Worm (Caenorhabditis elegans): Measurements from ENCODE around the gene Y116A8C.43.
A peak's percentile ranks its signal among the peaks of the same experiment; 100 is the strongest.

The Y116A8C.43 gene

DNA sequence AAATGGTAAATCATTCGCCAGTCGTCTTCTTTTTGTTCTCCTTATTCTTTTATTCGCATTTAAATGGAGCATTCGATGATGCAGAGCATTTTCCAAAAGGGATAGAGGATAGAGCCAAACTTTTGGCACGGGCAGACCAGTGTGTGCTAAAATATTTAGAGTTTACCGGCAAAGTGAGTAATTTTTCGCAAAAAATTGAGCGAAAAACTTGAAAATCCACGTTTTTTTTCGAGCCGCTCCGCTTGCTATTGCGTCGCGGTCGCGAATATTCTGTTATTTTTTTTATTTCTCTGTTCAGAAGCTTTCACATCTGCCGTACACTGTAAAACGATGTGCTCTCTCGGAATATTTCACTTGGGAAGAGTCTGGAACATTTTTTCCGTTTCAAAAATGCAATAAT, at the start of gene Y116A8C.43:
Y116A8C.43 (plus strand) TSS at position 3 of the 400 bp plus-strand sequence.
- TF ChIP-seq fkh-8 (tag; optimal IDR thresholded peaks at IDR 0.05) (no peak), nhr-90 (tag; optimal IDR thresholded peaks at IDR 0.05; ENCODE audit: poor library complexity) (peak; percentile 9), mef-2 (tag; optimal IDR thresholded peaks at IDR 0.05) (no peak), irx-1 (tag; optimal IDR thresholded peaks at IDR 0.05) (no peak), egl-13 (tag; optimal IDR thresholded peaks at IDR 0.05) (no peak), ztf-4 (tag; optimal IDR thresholded peaks at IDR 0.05) (peak; percentile 0), aha-1 (tag; optimal IDR thresholded peaks at IDR 0.05) (no peak), pax-3 (tag; optimal IDR thresholded peaks at IDR 0.05) (no peak), zip-4 (GFP tag; optimal IDR thresholded peaks at IDR 0.05) (no peak), C16A3.4 (tag; optimal IDR thresholded peaks at IDR 0.05) (no peak), sptf-1 (tag; optimal IDR thresholded peaks at IDR 0.05) (no peak), ces-1 (GFP tag; optimal IDR thresholded peaks at IDR 0.05) (no peak), efl-1 (optimal IDR thresholded peaks at IDR 0.05) (no peak), efl-1 (GFP tag; optimal IDR thresholded peaks at IDR 0.05 in 1 of 2) (peak in 1 of 2 experiments; percentile 31), vab-15 (tag; optimal IDR thresholded peaks at IDR 0.05) (no peak), unc-98 (GFP tag; IDR thresholded peaks at IDR 0.05) (no peak), unc-30 (tag; optimal IDR thresholded peaks at IDR 0.05) (no peak), blmp-1 (tag; optimal IDR thresholded peaks at IDR 0.05) (no peak)

DNA sequence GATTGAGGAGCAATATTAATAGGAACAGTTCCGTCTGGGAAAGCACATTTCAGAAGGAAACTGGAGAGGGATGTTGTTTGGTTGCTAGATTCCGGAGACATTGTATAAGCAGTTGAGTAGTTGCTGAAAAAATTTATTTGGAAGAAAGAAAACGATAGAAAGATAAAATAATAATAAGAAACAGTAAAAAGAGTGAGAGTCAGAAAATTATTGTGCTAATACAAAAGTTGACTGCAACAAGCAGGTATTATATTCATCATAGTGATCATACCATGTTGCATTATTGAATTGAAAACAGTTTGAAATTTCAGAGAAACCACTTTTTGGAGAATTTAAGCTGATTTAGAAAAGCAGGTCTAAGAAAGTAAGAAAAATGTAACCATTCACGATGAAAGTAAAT, 49.1 kb upstream of the Y116A8C.43 start, which contains the start of gene Y116A8C.19:
Y116A8C.19 (minus strand) TSS at position 101 of the 400 bp plus-strand sequence.
- TF ChIP-seq unc-86 (tag; optimal IDR thresholded peaks at IDR 0.05) (no peak), lin-15B (tag; optimal IDR thresholded peaks at IDR 0.05) (no peak), lin-14 (GFP tag; optimal IDR thresholded peaks at IDR 0.05) (no peak), ets-5 (GFP tag; IDR thresholded peaks at IDR 0.05) (no peak), ztf-4 (tag; optimal IDR thresholded peaks at IDR 0.05) (no peak), F16B12.6 (tag; optimal IDR thresholded peaks at IDR 0.05) (no peak), ces-1 (GFP tag; optimal IDR thresholded peaks at IDR 0.05) (no peak), C34B4.2 (tag; optimal IDR thresholded peaks at IDR 0.05) (no peak), elt-3 (tag; optimal IDR thresholded peaks at IDR 0.05) (no peak), fkh-8 (tag; optimal IDR thresholded peaks at IDR 0.05) (no peak), efl-1 (optimal IDR thresholded peaks at IDR 0.05) (no peak), efl-1 (GFP tag; optimal IDR thresholded peaks at IDR 0.05 in 1 of 2) (no peak), nhr-237 (tag; optimal IDR thresholded peaks at IDR 0.05) (no peak), aha-1 (tag; optimal IDR thresholded peaks at IDR 0.05) (no peak), nhr-20 (tag; optimal IDR thresholded peaks at IDR 0.05) (no peak)

- TF ChIP-seq zag-1 (tag; optimal IDR thresholded peaks at IDR 0.05) (no peak), C04F5.9 (tag; optimal IDR thresholded peaks at IDR 0.05) (no peak), mep-1 (tag; optimal IDR thresholded peaks at IDR 0.05) (no peak), ztf-11 (tag; optimal IDR thresholded peaks at IDR 0.05) (no peak), pqm-1 (tag; optimal IDR thresholded peaks at IDR 0.05) (no peak), lsy-2 (tag; optimal IDR thresholded peaks at IDR 0.05) (no peak), nhr-237 (tag; optimal IDR thresholded peaks at IDR 0.05) (no peak), blmp-1 (tag; optimal IDR thresholded peaks at IDR 0.05) (no peak), isw-1 (GFP tag; IDR thresholded peaks at IDR 0.05) (no peak), Y116A8C.19 (tag; optimal IDR thresholded peaks at IDR 0.05; ENCODE audit: borderline replicate concordance) (no peak), unc-130 (tag; optimal IDR thresholded peaks at IDR 0.05) (no peak)
Observed at ce11 chrIV:17040618-17041017, 48.0 kb upstream of the Y116A8C.43 start, which contains the start of gene Y116A8C.20. Gene Y116A8C.20 (plus strand): TSS chrIV:17040918.

DNA sequence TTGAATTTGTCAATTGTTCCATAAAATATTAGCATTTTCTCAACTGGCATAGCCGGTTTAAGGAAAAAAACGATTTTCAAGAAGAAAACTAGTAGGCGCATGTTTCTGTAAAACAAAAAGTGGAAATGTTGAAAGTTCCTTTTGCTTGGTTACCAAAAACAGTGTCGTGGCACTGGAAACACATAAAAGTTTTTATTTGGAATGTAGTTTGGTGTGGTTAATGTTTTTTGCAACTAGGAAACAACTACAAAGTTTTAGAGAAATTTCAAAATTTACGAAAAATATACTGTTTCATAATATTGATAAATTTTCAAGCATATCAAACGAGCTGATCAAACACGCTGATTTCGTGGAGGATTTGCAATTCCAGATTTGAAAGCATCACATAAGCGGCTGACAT, 43.0 kb upstream of the Y116A8C.43 start, which contains the start of gene clec-195:
clec-195 (minus strand) TSS at position 101 of the 400 bp plus-strand sequence.
- no peak for TF ChIP-seq dsc-1 (tag; optimal IDR thresholded peaks at IDR 0.05)
- TF ChIP-seq hpl-2 (GFP tag; optimal IDR thresholded peaks at IDR 0.05) = no peak
- no peak for TF ChIP-seq tlp-1 (tag; optimal IDR thresholded peaks at IDR 0.05)
- no peak for TF ChIP-seq snpc-4 (tag; optimal IDR thresholded peaks at IDR 0.05)

Measured in whole organism, L1 larva.